Worm (Caenorhabditis elegans) whole organism, L3 larva: Measurements from ENCODE around the gene cutl-24.

Experiments used
- ama-1 ChIP-seq: fragments of 150-350 bp; optimal IDR thresholded peaks from 2 replicates; lab custom pipeline; 2018
- egl-27 ChIP-seq: sonication (generic microtip); optimal IDR thresholded peaks from 4 replicates; lab custom pipeline; 2017; ENCODE audit warnings: missing biosample characterization, missing genetic modification reagents, missing genetic modification characterization
- pha-4 ChIP-seq: fragments of 150-350 bp; optimal IDR thresholded peaks from 2 replicates; lab custom pipeline; 2014; ENCODE audit warnings: missing biosample characterization, missing genetic modification reagents, missing genetic modification characterization
- snpc-4 ChIP-seq: fragments of 150-350 bp; optimal IDR thresholded peaks from 2 replicates; lab custom pipeline; 2014; ENCODE audit warnings: missing biosample characterization, missing genetic modification characterization
- zag-1 ChIP-seq: fragments of 150-350 bp; optimal IDR thresholded peaks from 2 replicates; lab custom pipeline; 2014; ENCODE audit warnings: missing biosample characterization, missing genetic modification characterization

ce11 chrIV:177487-177886 is 12.6 kb downstream of the cutl-24 start:
- TF ChIP-seq ama-1 (lab: Kevin White, UChicago) (no peak), snpc-4 (tag; lab: Kevin White, UChicago) (no peak), pha-4 (tag; lab: Kevin White, UChicago) (no peak), egl-27 (tag; lab: Kevin White, UChicago) (no peak), zag-1 (tag; lab: Kevin White, UChicago) (no peak)
